Worm (Caenorhabditis elegans): ENCODE measurements around the gene acl-4.

DNA sequence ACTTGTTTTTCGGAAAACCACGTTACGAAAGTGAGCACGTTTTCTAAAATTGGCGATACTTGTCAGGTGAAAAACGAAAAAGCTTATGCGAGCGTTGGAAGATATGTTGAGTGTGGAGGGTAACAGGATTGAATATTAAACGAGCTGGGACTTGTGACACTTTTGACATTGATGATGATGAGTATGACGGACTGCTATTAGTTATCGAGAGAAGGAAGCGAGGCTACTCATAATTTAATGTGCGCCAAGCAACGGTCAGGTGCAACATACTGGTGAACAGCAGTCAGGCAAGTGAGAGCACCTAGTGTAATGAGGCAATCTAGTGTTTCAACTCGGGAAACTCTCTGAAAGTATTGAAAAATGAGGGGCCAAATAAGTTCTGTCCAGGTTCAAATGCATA, 20.0 kb downstream of the acl-4 start:
- TF ChIP-seq lin-13 (GFP tag; optimal IDR thresholded peaks at IDR 0.05) (no peak), unc-86 (tag; optimal IDR thresholded peaks at IDR 0.05) (no peak), unc-62 (GFP tag; optimal IDR thresholded peaks at IDR 0.05) (no peak), ama-1 (optimal IDR thresholded peaks at IDR 0.05) (no peak), fkh-4 (tag; optimal IDR thresholded peaks at IDR 0.05; ENCODE audit: borderline replicate concordance) (no peak), efl-1 (optimal IDR thresholded peaks at IDR 0.05) (no peak), efl-1 (GFP tag; optimal IDR thresholded peaks at IDR 0.05 in 1 of 2) (no peak)
